Fruit fly (Drosophila melanogaster) whole organism, prepupa: ENCODE data around the gene Septin4.

Experiments
- CG11762 ChIP-seq: fragments of 200-800 bp; sonication (Bioruptor generic); optimal IDR thresholded peaks from 3 replicates; lab custom pipeline; 2016; ENCODE audit warnings: missing biosample characterization, missing genetic modification characterization; ENCODE audit not compliant: insufficient read depth
- CG11902 ChIP-seq: fragments of 200-800 bp; sonication (Bioruptor generic); optimal IDR thresholded peaks from 3 replicates; lab custom pipeline; 2016; ENCODE audit warnings: missing biosample characterization, missing genetic modification characterization
- CG1621 ChIP-seq: fragments of 200-800 bp; sonication (Bioruptor generic); optimal IDR thresholded peaks from 3 replicates; lab custom pipeline; 2018; ENCODE audit warnings: missing biosample characterization, mild to moderate bottlenecking, missing genetic modification characterization
- CG34406 ChIP-seq: fragments of 200-800 bp; sonication (Bioruptor generic); optimal IDR thresholded peaks from 3 replicates; lab custom pipeline; 2016; ENCODE audit warnings: missing biosample characterization, missing genetic modification characterization
- CG6276 ChIP-seq: fragments of 200-800 bp; sonication (Bioruptor generic); optimal IDR thresholded peaks from 2 replicates; lab custom pipeline; 2017; ENCODE audit warnings: missing biosample characterization, mild to moderate bottlenecking, missing genetic modification characterization
- CG8632 ChIP-seq: fragments of 200-800 bp; sonication (Bioruptor generic); optimal IDR thresholded peaks from 3 replicates; lab custom pipeline; 2016; ENCODE audit warnings: missing biosample characterization, missing genetic modification characterization
- Eip93F ChIP-seq: fragments of 200-800 bp; sonication (Bioruptor generic); optimal IDR thresholded peaks from 2 replicates; lab custom pipeline; 2016; ENCODE audit warnings: missing biosample characterization, mild to moderate bottlenecking, missing genetic modification characterization
- Ets21C ChIP-seq: fragments of 200-800 bp; sonication (Bioruptor generic); optimal IDR thresholded peaks from 3 replicates; lab custom pipeline; 2016; ENCODE audit warnings: missing biosample characterization, missing genetic modification characterization
- Gug ChIP-seq: fragments of 200-800 bp; sonication (Bioruptor generic); IDR thresholded peaks from 2 replicates; pipeline ENCODE4 v1.3.6; 2022; ENCODE audit warnings: missing biosample characterization, missing genetic modification characterization
- Hr4 ChIP-seq: fragments of 200-800 bp; sonication (Bioruptor generic); optimal IDR thresholded peaks from 3 replicates; lab custom pipeline; 2016; ENCODE audit warnings: missing biosample characterization, missing genetic modification characterization
- Met ChIP-seq: fragments of 200-800 bp; sonication (Bioruptor generic); optimal IDR thresholded peaks from 3 replicates; lab custom pipeline; 2016; ENCODE audit warnings: missing biosample characterization, missing genetic modification characterization
- fd85E ChIP-seq: fragments of 200-800 bp; sonication (Bioruptor generic); optimal IDR thresholded peaks from 3 replicates; lab custom pipeline; 2016; ENCODE audit warnings: missing biosample characterization, missing genetic modification characterization
- topi ChIP-seq: fragments of 200-800 bp; sonication (Bioruptor generic); optimal IDR thresholded peaks from 3 replicates; lab custom pipeline; 2016; ENCODE audit warnings: missing biosample characterization, missing genetic modification characterization

dm6 chrX:16692325-16692724, 2.6 kb downstream of the Septin4 start:
- TF ChIP-seq Met (GFP tag; lab: Kevin White, UChicago) (no peak), topi (GFP tag; lab: Kevin White, UChicago) (no peak), Gug (GFP tag; lab: Robert Waterston, UW) (no peak), Ets21C (GFP tag; lab: Kevin White, UChicago) (no peak), fd85E (GFP tag; lab: Kevin White, UChicago) (no peak), CG11762 (GFP tag; lab: Kevin White, UChicago) (no peak), CG11902 (no peak), Eip93F (GFP tag; lab: Kevin White, UChicago) (no peak), CG8632 (GFP tag; lab: Kevin White, UChicago) (no peak), CG1621 (no peak), Hr4 (GFP tag; lab: Kevin White, UChicago) (no peak), CG6276 (GFP tag; lab: Kevin White, UChicago) (no peak), CG34406 (GFP tag; lab: Kevin White, UChicago) (no peak)
